Worm (Caenorhabditis elegans) whole organism, young adult: ENCODE data around the gene C24H10.3.

Experiments used
- F23B12.7 ChIP-seq: sonication (generic microtip); optimal IDR thresholded peaks from 2 replicates; lab custom pipeline; 2017; ENCODE audit warnings: missing genetic modification characterization, mild to moderate bottlenecking, missing compliant biosample characterization, antibody characterized with exemption, moderate library complexity; ENCODE audit not compliant: insufficient read depth
- Y79H2A.3 ChIP-seq: fragments of 200-800 bp; sonication (Bioruptor generic); conservative IDR thresholded peaks from 2 replicates; pipeline ENCODE4 v1.3.6; 2022; ENCODE audit warnings: missing genetic modification reagents, missing genetic modification characterization, missing compliant biosample characterization
- snpc-4 ChIP-seq, 5 experiments: fragments of 150-350 bp in 1 of 5; sonication (generic microtip) in 4 of 5; optimal IDR thresholded peaks; 2 replicates each; lab custom pipeline; 2014 to 2018; ENCODE audit warnings: missing genetic modification characterization in 5 of 5, missing biosample characterization in 3 of 5, antibody characterized with exemption in 2 of 5, mild to moderate bottlenecking in 2 of 5, missing compliant biosample characterization in 2 of 5, missing genotype in 2 of 5, moderate library complexity in 2 of 5, missing genetic modification reagents in 1 of 5
- ztf-22 ChIP-seq: fragments of 200-800 bp; sonication (Bioruptor generic); optimal IDR thresholded peaks from 2 replicates; lab custom pipeline; 2018; ENCODE audit warnings: mild to moderate bottlenecking, missing genetic modification characterization, moderate library complexity, missing compliant biosample characterization
- ztf-3 ChIP-seq: fragments of 200-800 bp; sonication (Bioruptor generic); optimal IDR thresholded peaks from 2 replicates; lab custom pipeline; 2018; ENCODE audit warnings: mild to moderate bottlenecking, missing genetic modification characterization, missing compliant biosample characterization

DNA sequence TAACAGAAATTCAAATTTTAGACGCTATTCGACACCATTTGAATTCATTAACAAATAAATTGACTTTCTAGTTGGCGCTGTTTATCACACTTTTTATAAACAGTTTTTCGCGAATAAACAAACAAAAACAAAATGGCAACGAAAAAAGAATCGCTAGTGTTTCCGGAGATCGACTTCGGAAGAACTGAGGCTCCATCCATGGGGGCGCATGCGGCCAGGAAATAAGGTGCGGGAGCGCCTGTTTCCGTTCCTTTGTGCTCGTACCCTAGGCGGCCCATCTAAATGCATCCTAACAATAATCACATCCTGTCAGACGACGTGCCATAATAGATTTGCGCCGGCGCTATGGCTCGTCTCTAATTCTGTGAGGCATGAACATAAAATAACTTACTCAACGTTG lies 23.2 kb downstream of the C24H10.3 start:
- TF ChIP-seq ztf-22 (GFP tag; lab: Kevin White, UChicago): no peak
- TF ChIP-seq ztf-3 (GFP tag; lab: Kevin White, UChicago): no peak
- no peak for TF ChIP-seq snpc-4 (GFP tag; optimal IDR thresholded peaks at IDR 0.05; lab: Kevin White, UChicago)
- TF ChIP-seq snpc-4 (tag; optimal IDR thresholded peaks at IDR 0.05; lab: Kevin White, UChicago): no peak
- no peak for TF ChIP-seq Y79H2A.3 (GFP tag; lab: Robert Waterston, UW)
- TF ChIP-seq F23B12.7 (tag; lab: Kevin White, UChicago): no peak
